Worm (Caenorhabditis elegans) whole organism, late embryonic: ENCODE data around the gene F43C11.16.

Experiments used
- ahr-1 ChIP-seq: sonication (generic microtip); optimal IDR thresholded peaks from 2 replicates; lab custom pipeline; 2016; ENCODE audit warnings: missing genetic modification characterization, missing compliant biosample characterization
- ama-1 ChIP-seq: fragments of 150-350 bp; optimal IDR thresholded peaks from 2 replicates; lab custom pipeline; 2014
- ceh-19 ChIP-seq: fragments of 200-800 bp; sonication (Bioruptor generic); optimal IDR thresholded peaks from 2 replicates; lab custom pipeline; 2018; ENCODE audit warnings: mild to moderate bottlenecking, missing genetic modification characterization, missing compliant biosample characterization
- ceh-2 ChIP-seq: sonication (generic microtip); optimal IDR thresholded peaks from 2 replicates; lab custom pipeline; 2016; ENCODE audit warnings: missing genotype, missing genetic modification characterization, missing compliant biosample characterization
- eyg-1 ChIP-seq: sonication (generic microtip); optimal IDR thresholded peaks from 2 replicates; lab custom pipeline; 2016; ENCODE audit warnings: missing genotype, missing genetic modification characterization, missing compliant biosample characterization
- hlh-30 ChIP-seq: sonication (generic microtip); optimal IDR thresholded peaks from 2 replicates; lab custom pipeline; 2017; ENCODE audit warnings: antibody characterized with exemption, missing genetic modification characterization, missing compliant biosample characterization; ENCODE audit not compliant: insufficient read depth
- nfya-1 ChIP-seq: sonication (generic microtip); optimal IDR thresholded peaks from 2 replicates; lab custom pipeline; 2017; ENCODE audit warnings: missing genetic modification characterization, mild to moderate bottlenecking, missing compliant biosample characterization, antibody characterized with exemption, moderate library complexity
- odd-2 ChIP-seq: sonication (generic microtip); optimal IDR thresholded peaks from 2 replicates; lab custom pipeline; 2017; ENCODE audit warnings: antibody characterized with exemption, mild to moderate bottlenecking, missing genetic modification characterization, missing compliant biosample characterization
- pha-4 ChIP-seq: fragments of 150-350 bp; optimal IDR thresholded peaks from 2 replicates; lab custom pipeline; 2018; ENCODE audit warnings: missing biosample characterization, missing genetic modification reagents, missing genetic modification characterization
- rnt-1 ChIP-seq: sonication (generic microtip); optimal IDR thresholded peaks from 2 replicates; lab custom pipeline; 2016; ENCODE audit warnings: missing genetic modification characterization, missing compliant biosample characterization
- tbx-2 ChIP-seq: sonication (generic microtip); optimal IDR thresholded peaks from 2 replicates; lab custom pipeline; 2016; ENCODE audit warnings: missing genetic modification characterization, missing compliant biosample characterization
- zip-5 ChIP-seq: sonication (generic microtip); optimal IDR thresholded peaks from 2 replicates; lab custom pipeline; 2016; ENCODE audit warnings: missing genetic modification characterization, missing compliant biosample characterization

ce11 chrII:2363673-2364072, 3.8 kb upstream of the F43C11.16 start, which contains the start of gene F43C11.11:
- TF ChIP-seq pha-4 (no peak), tbx-2 (tag; lab: Kevin White, UChicago) (no peak), ceh-19 (no peak), ama-1 (lab: Kevin White, UChicago) (no peak), hlh-30 (no peak), nfya-1 (no peak), rnt-1 (tag; lab: Kevin White, UChicago) (no peak), zip-5 (tag; lab: Kevin White, UChicago) (no peak), ahr-1 (tag; lab: Kevin White, UChicago) (no peak), ceh-2 (tag; lab: Kevin White, UChicago) (no peak), eyg-1 (tag; lab: Kevin White, UChicago) (no peak), odd-2 (tag; lab: Kevin White, UChicago) (no peak)
